Worm (Caenorhabditis elegans): ENCODE results near the gene T28A8.5.

DNA sequence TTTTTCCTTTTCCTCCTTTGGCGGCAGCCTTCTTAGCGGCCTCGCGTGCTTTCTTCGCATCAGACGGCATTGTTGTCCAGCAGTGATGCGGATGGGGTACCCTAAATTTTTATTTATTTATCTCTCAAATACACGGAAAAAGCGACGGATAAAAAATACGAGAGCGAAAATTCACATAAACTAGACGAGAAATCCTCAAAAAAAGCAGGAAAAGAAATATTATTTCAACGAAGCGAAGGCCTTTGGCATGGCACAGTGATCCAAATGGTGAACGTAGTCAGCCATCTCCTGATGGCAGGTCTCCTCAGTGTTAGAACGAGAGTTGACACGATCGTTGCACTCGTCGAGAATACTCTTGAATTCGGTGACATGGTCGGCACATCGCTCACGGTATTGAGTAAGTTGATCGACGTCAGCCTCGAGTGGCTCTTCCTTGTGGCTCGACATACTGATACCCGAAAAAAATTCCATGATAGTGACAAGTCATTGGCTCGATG is 39.2 kb upstream of the T28A8.5 start, which contains the start of the genes abcf-2 and T27E9.2:
- TF ChIP-seq nhr-11 (tag; optimal IDR thresholded peaks at IDR 0.05) = no peak
- no peak for TF ChIP-seq pat-9 (tag; optimal IDR thresholded peaks at IDR 0.05)
- no peak for TF ChIP-seq dmd-4 (tag; optimal IDR thresholded peaks at IDR 0.05; ENCODE audit: borderline replicate concordance)
- TF ChIP-seq ceh-24 (tag; optimal IDR thresholded peaks at IDR 0.05) = no peak
- TF ChIP-seq pha-4 (tag; optimal IDR thresholded peaks at IDR 0.05) = no peak
- no peak for TF ChIP-seq ceh-14 (tag; optimal IDR thresholded peaks at IDR 0.05)
- TF ChIP-seq zip-5 (tag; optimal IDR thresholded peaks at IDR 0.05) = no peak
- TF ChIP-seq ahr-1 (tag; optimal IDR thresholded peaks at IDR 0.05) = no peak
- no peak for TF ChIP-seq unc-42 (tag; optimal IDR thresholded peaks at IDR 0.05)
- TF ChIP-seq ttx-3 (tag; optimal IDR thresholded peaks at IDR 0.05) = no peak
- no peak for TF ChIP-seq ama-1 (optimal IDR thresholded peaks at IDR 0.05)
- no peak for TF ChIP-seq pros-1 (tag; optimal IDR thresholded peaks at IDR 0.05)
